Fruit fly (Drosophila melanogaster): ENCODE measurements around the gene BBS8.

Gene BBS8

DNA sequence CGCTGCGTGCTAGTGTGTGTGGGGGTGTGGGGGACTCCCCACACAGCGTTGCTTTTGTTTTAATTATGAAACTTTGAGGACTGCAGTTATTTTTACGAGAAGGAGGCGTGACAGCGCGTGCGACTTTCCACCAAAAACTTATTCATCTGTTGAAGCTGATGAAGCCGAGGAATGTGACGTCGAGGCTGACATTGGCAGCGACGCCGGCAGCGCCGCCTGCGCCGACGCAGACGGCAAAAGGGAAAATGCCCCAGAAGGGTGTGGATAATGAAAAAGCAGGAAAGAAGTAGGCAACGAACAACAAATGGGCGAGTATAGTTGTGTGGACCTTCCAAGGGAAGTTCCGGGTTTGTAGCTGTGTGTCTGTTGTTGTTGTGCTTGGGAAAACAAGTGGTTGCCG lies 45.0 kb downstream of the BBS8 start (continued):
- peak; percentile 65 for TF ChIP-seq sd (tag; optimal IDR thresholded peaks at IDR 0.05)
- TF ChIP-seq Mad (GFP tag; optimal IDR thresholded peaks at IDR 0.05): no peak
- no peak for TF ChIP-seq CG17568 (GFP tag; optimal IDR thresholded peaks at IDR 0.05)

DNA sequence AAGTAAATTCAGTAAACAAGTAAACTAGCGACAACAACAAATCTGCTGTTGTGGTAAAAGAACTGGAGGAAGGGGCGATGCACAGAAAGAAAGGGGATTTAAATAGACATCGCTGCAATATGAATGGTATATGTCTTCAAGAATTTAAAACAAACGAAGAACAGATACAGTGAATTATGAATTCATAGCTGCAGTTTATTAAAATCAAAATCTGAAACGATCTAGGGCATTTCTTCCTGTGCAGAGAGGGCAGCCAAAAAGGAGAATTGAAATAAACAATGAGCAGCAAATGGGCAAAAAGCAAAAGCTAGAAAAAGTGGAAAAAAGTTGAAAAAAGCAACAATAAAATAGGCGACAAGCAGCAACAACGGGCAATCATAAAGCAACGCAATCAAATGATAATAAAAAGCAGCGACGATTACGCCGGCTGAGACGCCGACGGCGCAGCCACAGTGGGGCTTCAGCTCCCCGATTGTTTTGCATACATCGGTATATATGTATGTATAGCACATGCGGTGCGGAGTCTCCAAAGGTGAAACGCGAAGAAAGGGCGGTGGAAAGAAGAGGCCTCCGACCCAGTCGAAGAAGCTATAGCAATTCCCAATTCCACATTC lies 46.2 kb downstream of the BBS8 start:
- TF ChIP-seq Ravus (GFP tag; IDR thresholded peaks at IDR 0.05) (peak; percentile 31), Hr39 (optimal IDR thresholded peaks at IDR 0.05) (no peak), ro (GFP tag; IDR thresholded peaks at IDR 0.05) (peak; percentile 33; the same call in 1 of the 2 replicates), chinmo (GFP tag; IDR thresholded peaks at IDR 0.05; ENCODE audit: partially characterized antibody) (0 out of 4 replicates have a peak, but pooled peaks have one; percentile 63), Nf-YB (GFP tag; optimal IDR thresholded peaks at IDR 0.05) (peak; percentile 50), sr (GFP tag; IDR thresholded peaks at IDR 0.05) (peak; percentile 23; the same call in 1 of the 3 replicates), Rx (GFP tag; IDR thresholded peaks at IDR 0.05) (peak; percentile 73), CG6683 (GFP tag; optimal IDR thresholded peaks at IDR 0.05) (peak; percentile 29), CG17802 (tag; optimal IDR thresholded peaks at IDR 0.05) (peak; percentile 51), CG11085 (GFP tag; IDR thresholded peaks at IDR 0.05) (peak; percentile 47), CG17612 (GFP tag; IDR thresholded peaks at IDR 0.05) (peak; percentile 63), CG12104 (GFP tag; optimal IDR thresholded peaks at IDR 0.05) (peak; percentile 55), CG18011 (GFP tag; optimal IDR thresholded peaks at IDR 0.05) (peak; percentile 18), CTCF (GFP tag; optimal IDR thresholded peaks at IDR 0.05) (peak; percentile 11), CG4328 (GFP tag; optimal IDR thresholded peaks at IDR 0.05) (no peak), scrt (GFP tag; optimal IDR thresholded peaks at IDR 0.05) (peak; percentile 64), Dll (GFP tag; IDR thresholded peaks at IDR 0.05; ENCODE audit: partially characterized antibody) (no peak), btn (GFP tag; optimal IDR thresholded peaks at IDR 0.05) (peak; percentile 41), CG13123 (GFP tag; optimal IDR thresholded peaks at IDR 0.05) (peak; percentile 55), Sry-δ (GFP tag; optimal IDR thresholded peaks at IDR 0.05) (peak; percentile 15), rib (GFP tag; IDR thresholded peaks at IDR 0.05) (no peak), Spps (tag; optimal IDR thresholded peaks at IDR 0.05) (peak; percentile 38), CG33557 (GFP tag; optimal IDR thresholded peaks at IDR 0.05) (no peak), luna (GFP tag; optimal IDR thresholded peaks at IDR 0.05) (peak; percentile 44), CG16815 (GFP tag; optimal IDR thresholded peaks at IDR 0.05) (peak; percentile 36), lov (optimal IDR thresholded peaks at IDR 0.05) (no peak), lov (GFP tag; IDR thresholded peaks at IDR 0.05) (no peak; the same call in 2 of the 3 replicates), CG31441 (GFP tag; IDR thresholded peaks at IDR 0.05) (peak; percentile 79), p53 (GFP tag; optimal IDR thresholded peaks at IDR 0.05) (no peak), CG9215 (GFP tag; IDR thresholded peaks at IDR 0.05) (peak; percentile 34; the same call in 1 of the 2 replicates), CG17328 (GFP tag; IDR thresholded peaks at IDR 0.05) (peak; percentile 59), bsh (GFP tag; optimal IDR thresholded peaks at IDR 0.05) (peak; percentile 65 to 79), ab (GFP tag; optimal IDR thresholded peaks at IDR 0.05) (no peak), Ptx1 (GFP tag; IDR thresholded peaks at IDR 0.05) (peak; percentile 84), crol (GFP tag; IDR thresholded peaks at IDR 0.05) (0 out of 2 replicates have a peak, but pooled peaks have one; percentile 12), bbx (GFP tag; IDR thresholded peaks at IDR 0.05; ENCODE audit: partially characterized antibody) (no peak), CG4854 (GFP tag; optimal IDR thresholded peaks at IDR 0.05) (no peak), jumu (GFP tag; optimal IDR thresholded peaks at IDR 0.05) (peak; percentile 69), Gsc (GFP tag; IDR thresholded peaks at IDR 0.05) (no peak), al (GFP tag; IDR thresholded peaks at IDR 0.05) (peak; percentile 56; the same call in 1 of the 2 replicates), CG7271 (tag; optimal IDR thresholded peaks at IDR 0.05) (no peak), CG16863 (GFP tag; optimal IDR thresholded peaks at IDR 0.05) (peak; percentile 79), Sin3A (optimal IDR thresholded peaks at IDR 0.05) (no peak), slou (GFP tag; optimal IDR thresholded peaks at IDR 0.05) (peak; percentile 54), Hmr (GFP tag; optimal IDR thresholded peaks at IDR 0.05) (peak; percentile 77), eyg (GFP tag; optimal IDR thresholded peaks at IDR 0.05) (peak; percentile 81), CG10431 (GFP tag; optimal IDR thresholded peaks at IDR 0.05) (no peak)
